Fruit fly (Drosophila melanogaster) whole organism, pupa: Measurements from ENCODE around the gene CG17666.

ENCODE experiments used
- CG10348 ChIP-seq: fragments of 200-800 bp; sonication (Bioruptor generic); IDR thresholded peaks from 2 replicates; pipeline ENCODE4 v1.3.6; 2022; ENCODE audit warnings: missing biosample characterization, missing genetic modification characterization
- CG17806 ChIP-seq: fragments of 200-800 bp; sonication (Bioruptor generic); optimal IDR thresholded peaks from 2 replicates; lab custom pipeline; 2018; ENCODE audit warnings: missing biosample characterization, mild to moderate bottlenecking, missing genetic modification characterization, moderate library complexity

- TF ChIP-seq CG10348 (GFP tag; lab: Robert Waterston, UW) = no peak
- TF ChIP-seq CG17806 (tag; lab: Kevin White, UChicago) = peak; percentile 31
These were observed 32.8 kb downstream of the CG17666 start, which contains the start of the genes Sf3a2 and CG42588 for dm6 chr3L:12813907-12814306.
